Worm (Caenorhabditis elegans): ENCODE data around the gene rab-28.

ce11 chrIV:9216956-9217355, 26.9 kb downstream of the rab-28 start:
- TF ChIP-seq aly-1 (tag; optimal IDR thresholded peaks at IDR 0.05) (no peak), pes-1 (GFP tag; IDR thresholded peaks at IDR 0.05) (no peak), flt-1 (GFP tag; IDR thresholded peaks at IDR 0.05) (no peak), ets-7 (tag; optimal IDR thresholded peaks at IDR 0.05) (no peak), tbx-11 (GFP tag; IDR thresholded peaks at IDR 0.05) (no peak), hmg-4 (GFP tag; optimal IDR thresholded peaks at IDR 0.05) (no peak), ama-1 (optimal IDR thresholded peaks at IDR 0.05) (no peak), F13C5.2 (tag; optimal IDR thresholded peaks at IDR 0.05) (no peak), ceh-36 (tag; optimal IDR thresholded peaks at IDR 0.05) (no peak), sea-1 (GFP tag; conservative IDR thresholded peaks at IDR 0.05) (no peak)
